Fruit fly (Drosophila melanogaster) whole organism, prepupa: Measurements from ENCODE around the gene CG9578.
A peak's percentile ranks its signal among the peaks of the same experiment; 100 is the strongest.

Experiments
- Blimp-1 ChIP-seq: fragments of 200-800 bp; sonication (Bioruptor generic); optimal IDR thresholded peaks from 3 replicates; lab custom pipeline; 2017; ENCODE audit warnings: missing biosample characterization, missing genetic modification characterization, mild to moderate bottlenecking, moderate library complexity, missing genetic modification reagents
- CG11294 ChIP-seq: fragments of 200-800 bp; sonication (Bioruptor generic); IDR thresholded peaks from 2 replicates; pipeline ENCODE4 v1.3.6; 2022; ENCODE audit warnings: missing biosample characterization, missing genetic modification characterization
- CG3919 ChIP-seq: fragments of 200-800 bp; sonication (Bioruptor generic); optimal IDR thresholded peaks from 3 replicates; lab custom pipeline; 2016; ENCODE audit warnings: missing biosample characterization, missing genetic modification characterization
- CG7368 ChIP-seq: fragments of 200-800 bp; sonication (Bioruptor generic); optimal IDR thresholded peaks from 3 replicates; lab custom pipeline; 2016; ENCODE audit warnings: missing biosample characterization, missing genetic modification characterization
- Ets96B ChIP-seq: fragments of 200-800 bp; optimal IDR thresholded peaks from 2 replicates; lab custom pipeline; 2019; ENCODE audit warnings: missing biosample characterization, mild to moderate bottlenecking, missing genetic modification characterization, moderate library complexity
- Hr39 ChIP-seq: fragments of 200-800 bp; sonication (Bioruptor generic); optimal IDR thresholded peaks from 2 replicates; lab custom pipeline; 2016; ENCODE audit warnings: missing biosample characterization, missing genetic modification characterization
- Lpt ChIP-seq: fragments of 200-800 bp; sonication (Bioruptor generic); optimal IDR thresholded peaks from 3 replicates; lab custom pipeline; 2016; ENCODE audit warnings: missing biosample characterization, missing genetic modification characterization
- OdsH ChIP-seq: fragments of 200-800 bp; sonication (Bioruptor generic); optimal IDR thresholded peaks from 3 replicates; lab custom pipeline; 2016; ENCODE audit warnings: missing biosample characterization, missing genetic modification characterization
- Sox14 ChIP-seq: fragments of 200-800 bp; sonication (Bioruptor generic); optimal IDR thresholded peaks from 3 replicates; lab custom pipeline; 2016; ENCODE audit warnings: missing biosample characterization, missing genetic modification characterization
- esn ChIP-seq: fragments of 200-800 bp; sonication (Bioruptor generic); optimal IDR thresholded peaks from 2 replicates; lab custom pipeline; 2016; ENCODE audit warnings: missing biosample characterization, mild to moderate bottlenecking, missing genetic modification characterization, moderate library complexity
- lz ChIP-seq: fragments of 200-800 bp; sonication (Bioruptor generic); optimal IDR thresholded peaks from 3 replicates; lab custom pipeline; 2016; ENCODE audit warnings: missing biosample characterization, missing genetic modification characterization
- ss ChIP-seq, 2 experiments: fragments of 200-800 bp; sonication (Bioruptor generic); optimal IDR thresholded peaks; 2 replicates in 1 of 2; 3 replicates in 1 of 2; lab custom pipeline; 2017 to 2018; ENCODE audit warnings: mild to moderate bottlenecking in 2 of 2, missing biosample characterization in 2 of 2, missing genetic modification characterization in 2 of 2, moderate library complexity in 1 of 2

DNA sequence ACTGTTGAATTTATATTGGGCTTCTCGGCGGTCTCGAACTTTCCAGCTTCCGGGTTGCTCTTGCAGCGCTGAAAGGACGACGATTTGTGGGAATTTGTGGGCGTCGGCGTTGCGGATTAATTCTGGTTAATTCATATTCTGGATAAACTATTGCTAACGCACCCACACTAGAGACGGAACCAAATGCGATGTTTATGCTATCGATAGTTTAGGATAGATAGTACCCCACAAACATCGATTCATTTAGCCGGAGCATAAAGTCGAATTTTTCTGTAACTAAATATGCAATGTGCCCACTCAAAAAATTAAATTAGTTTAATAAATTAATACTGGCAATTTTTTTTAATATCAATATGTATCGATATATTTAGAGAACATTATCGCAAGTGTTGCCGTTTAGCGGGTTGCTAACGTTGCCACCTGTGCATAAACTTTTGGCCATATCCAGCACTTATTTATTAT is 10.3 kb upstream of the CG9578 start, which contains the start of gene Rab35:
- TF ChIP-seq Ets96B (no peak), Sox14 (GFP tag; lab: Kevin White, UChicago) (no peak), OdsH (GFP tag; lab: Kevin White, UChicago) (peak; percentile 6), lz (GFP tag; lab: Kevin White, UChicago) (no peak), Blimp-1 (GFP tag; lab: Kevin White, UChicago) (no peak), esn (GFP tag; lab: Kevin White, UChicago) (peak; percentile 22), CG11294 (GFP tag; lab: Robert Waterston, UW) (no peak), Lpt (GFP tag; lab: Kevin White, UChicago) (no peak), Hr39 (GFP tag; lab: Kevin White, UChicago) (peak; percentile 16), ss (GFP tag; optimal IDR thresholded peaks at IDR 0.05; lab: Kevin White, UChicago) (no peak), CG7368 (no peak), CG3919 (GFP tag; lab: Kevin White, UChicago) (no peak)
